Fruit fly (Drosophila melanogaster): ENCODE results near the gene CG10660.

dm6 chr3L:12532220-12532619 is 41.7 kb upstream of the CG10660 start:
- TF ChIP-seq EcR (GFP tag; optimal IDR thresholded peaks at IDR 0.05): no peak
- no peak for TF ChIP-seq psq (optimal IDR thresholded peaks at IDR 0.05)
- no peak for TF ChIP-seq pan (optimal IDR thresholded peaks at IDR 0.05)
- TF ChIP-seq Dll (optimal IDR thresholded peaks at IDR 0.05): no peak
